Fruit fly (Drosophila melanogaster) whole organism, embryonic: ENCODE measurements around the gene CG8861.

Experiments
- Asciz ChIP-seq: fragments of 200-800 bp; sonication (Bioruptor generic); optimal IDR thresholded peaks from 2 replicates; lab custom pipeline; 2017; ENCODE audit warnings: missing biosample characterization, mild to moderate bottlenecking, missing genetic modification characterization, missing genetic modification reagents
- Bgb ChIP-seq: fragments of 200-800 bp; sonication (Bioruptor generic); IDR thresholded peaks from 2 replicates; pipeline ENCODE4 v1.3.6; 2022; ENCODE audit warnings: missing biosample characterization, missing genetic modification characterization; ENCODE audit not compliant: partially characterized antibody
- BtbVII ChIP-seq: fragments of 200-800 bp; sonication (Bioruptor generic); optimal IDR thresholded peaks from 3 replicates; lab custom pipeline; 2017; ENCODE audit warnings: missing biosample characterization, mild to moderate bottlenecking, missing genetic modification characterization
- CG11247 ChIP-seq: fragments of 200-800 bp; sonication (Bioruptor generic); IDR thresholded peaks from 2 replicates; pipeline ENCODE4 v1.3.6; 2022; ENCODE audit warnings: missing biosample characterization, missing genetic modification characterization
- CG11695 ChIP-seq: fragments of 200-800 bp; sonication (Bioruptor generic); IDR thresholded peaks from 3 replicates; pipeline ENCODE4 v1.3.6; 2022; ENCODE audit warnings: missing biosample characterization, missing genetic modification characterization
- CG1647 ChIP-seq: fragments of 200-800 bp; sonication (Bioruptor generic); optimal IDR thresholded peaks from 3 replicates; lab custom pipeline; 2016; ENCODE audit warnings: missing biosample characterization, missing genetic modification characterization
- CG17912 ChIP-seq: fragments of 200-800 bp; sonication (Bioruptor generic); optimal IDR thresholded peaks from 2 replicates; lab custom pipeline; 2018; ENCODE audit warnings: missing biosample characterization, mild to moderate bottlenecking, missing genetic modification characterization
- CG34422 ChIP-seq: fragments of 200-800 bp; sonication (Bioruptor generic); IDR thresholded peaks from 3 replicates; pipeline ENCODE4 v1.3.6; 2022; ENCODE audit warnings: missing biosample characterization, missing genetic modification characterization
- CG4424 ChIP-seq: fragments of 200-800 bp; sonication (Bioruptor generic); optimal IDR thresholded peaks from 3 replicates; lab custom pipeline; 2016; ENCODE audit warnings: missing biosample characterization, missing genetic modification characterization
- CG6791 ChIP-seq: fragments of 200-800 bp; sonication (Bioruptor generic); IDR thresholded peaks from 3 replicates; pipeline ENCODE4 v1.3.6; 2022; ENCODE audit warnings: missing biosample characterization, missing genetic modification characterization; ENCODE audit not compliant: partially characterized antibody
- CG7556 ChIP-seq: fragments of 200-800 bp; sonication (Bioruptor generic); optimal IDR thresholded peaks from 2 replicates; lab custom pipeline; 2017; ENCODE audit warnings: missing biosample characterization, mild to moderate bottlenecking, missing genetic modification characterization
- CG8281 ChIP-seq: fragments of 200-800 bp; sonication (Bioruptor generic); optimal IDR thresholded peaks from 2 replicates; lab custom pipeline; 2018; ENCODE audit warnings: missing biosample characterization, mild to moderate bottlenecking, missing genetic modification characterization, moderate library complexity
- CG8924 ChIP-seq: fragments of 200-800 bp; optimal IDR thresholded peaks from 3 replicates; lab custom pipeline; 2019; ENCODE audit warnings: missing biosample characterization, mild to moderate bottlenecking, missing genetic modification characterization, moderate library complexity
- CG9817 ChIP-seq: fragments of 200-800 bp; sonication (Bioruptor generic); optimal IDR thresholded peaks from 2 replicates; lab custom pipeline; 2018; ENCODE audit warnings: missing biosample characterization, mild to moderate bottlenecking, missing genetic modification characterization, moderate library complexity
- Camta ChIP-seq: fragments of 200-800 bp; sonication (Bioruptor generic); optimal IDR thresholded peaks from 2 replicates; lab custom pipeline; 2016; ENCODE audit warnings: missing biosample characterization, missing genetic modification characterization
- CkIIα-i1 ChIP-seq: fragments of 200-800 bp; sonication (Bioruptor generic); IDR thresholded peaks from 2 replicates; pipeline ENCODE4 v1.3.6; 2022; ENCODE audit warnings: missing biosample characterization, missing genetic modification characterization
- Dfd ChIP-seq, 2 experiments: fragments of >200 bp; optimal IDR thresholded peaks; 2 replicates each; lab custom pipeline; 2017; ENCODE audit warnings: missing biosample characterization in 2 of 2, missing genetic modification characterization in 2 of 2
- HmgD ChIP-seq: fragments of 200-800 bp; sonication (Bioruptor generic); optimal IDR thresholded peaks from 3 replicates; lab custom pipeline; 2016; ENCODE audit warnings: missing biosample characterization, missing genetic modification characterization
- Hr78 ChIP-seq, 2 experiments: fragments of 200-800 bp in 1 of 2; fragments of >200 bp in 1 of 2; sonication (Bioruptor generic) in 1 of 2; optimal IDR thresholded peaks; 2 replicates each; lab custom pipeline; 2017 to 2019; ENCODE audit warnings: missing biosample characterization in 2 of 2, missing genetic modification characterization in 2 of 2, mild to moderate bottlenecking in 1 of 2, moderate library complexity in 1 of 2
- Hsf ChIP-seq: fragments of 200-800 bp; sonication (Bioruptor generic); optimal IDR thresholded peaks from 3 replicates; lab custom pipeline; 2016; ENCODE audit warnings: missing biosample characterization, missing genetic modification characterization
- Med ChIP-seq: fragments of 200-800 bp; sonication (Bioruptor generic); peaks from one replicate; lab custom pipeline; 2016; ENCODE audit warnings: missing biosample characterization, missing genetic modification characterization, mild to moderate bottlenecking, inconsistent platforms, moderate library complexity
- NFAT ChIP-seq: fragments of 200-800 bp; sonication (Bioruptor generic); IDR thresholded peaks from 2 replicates; pipeline ENCODE4 v1.3.6; 2022; ENCODE audit warnings: missing biosample characterization, missing genetic modification characterization
- Nf-YC ChIP-seq: fragments of 200-800 bp; optimal IDR thresholded peaks from 3 replicates; lab custom pipeline; 2019; ENCODE audit warnings: missing biosample characterization, mild to moderate bottlenecking, missing genetic modification characterization, moderate library complexity
- Opbp ChIP-seq: fragments of 200-800 bp; sonication (Bioruptor generic); IDR thresholded peaks from 3 replicates; pipeline ENCODE4 v1.3.6; 2022; ENCODE audit warnings: missing biosample characterization, missing genetic modification characterization; ENCODE audit not compliant: partially characterized antibody
- Rx ChIP-seq: fragments of 200-800 bp; sonication (Bioruptor generic); IDR thresholded peaks from 2 replicates; pipeline ENCODE4 v1.3.6; 2022; ENCODE audit warnings: missing biosample characterization, missing genetic modification characterization
- Side ChIP-seq: fragments of 200-800 bp; sonication (Bioruptor generic); optimal IDR thresholded peaks from 2 replicates; lab custom pipeline; 2016; ENCODE audit warnings: missing biosample characterization, missing genetic modification characterization
- Spps ChIP-seq: fragments of 200-800 bp; sonication (Bioruptor generic); optimal IDR thresholded peaks from 2 replicates; lab custom pipeline; 2018; ENCODE audit warnings: missing biosample characterization, mild to moderate bottlenecking, missing genetic modification characterization
- Xbp1 ChIP-seq: fragments of 200-800 bp; sonication (Bioruptor generic); optimal IDR thresholded peaks from 3 replicates; lab custom pipeline; 2016; ENCODE audit warnings: missing biosample characterization, mild to moderate bottlenecking, missing genetic modification characterization
- ap ChIP-seq: fragments of 200-800 bp; sonication (Bioruptor generic); IDR thresholded peaks from 2 replicates; pipeline ENCODE4 v1.3.6; 2022; ENCODE audit warnings: missing biosample characterization, missing genetic modification characterization
- bigmax ChIP-seq: fragments of 200-800 bp; sonication (Bioruptor generic); optimal IDR thresholded peaks from 2 replicates; lab custom pipeline; 2018; ENCODE audit warnings: missing biosample characterization, mild to moderate bottlenecking, missing genetic modification characterization
- caup ChIP-seq: fragments of 200-800 bp; sonication (Bioruptor generic); optimal IDR thresholded peaks from 3 replicates; lab custom pipeline; 2017; ENCODE audit warnings: missing biosample characterization, mild to moderate bottlenecking, missing genetic modification characterization, moderate library complexity; ENCODE audit not compliant: severe bottlenecking
- corto ChIP-seq: fragments of 200-800 bp; sonication (Bioruptor generic); optimal IDR thresholded peaks from 2 replicates; lab custom pipeline; 2016; ENCODE audit warnings: missing biosample characterization, mild to moderate bottlenecking, missing genetic modification characterization, moderate library complexity
- crp ChIP-seq, 2 experiments: fragments of 200-800 bp; sonication (Bioruptor generic); optimal IDR thresholded peaks; 2 replicates in 1 of 2; 3 replicates in 1 of 2; lab custom pipeline; 2017; ENCODE audit warnings: missing biosample characterization in 2 of 2, missing genetic modification characterization in 2 of 2, mild to moderate bottlenecking in 1 of 2, moderate library complexity in 1 of 2
- da ChIP-seq: fragments of 200-800 bp; sonication (Bioruptor generic); optimal IDR thresholded peaks from 2 replicates; lab custom pipeline; 2016; ENCODE audit warnings: missing biosample characterization, missing genetic modification characterization
- esg ChIP-seq: fragments of 200-800 bp; sonication (Bioruptor generic); conservative IDR thresholded peaks from 2 replicates; pipeline ENCODE4 v1.3.6; 2022; ENCODE audit warnings: missing biosample characterization, missing genetic modification characterization
- fd64A ChIP-seq: fragments of 200-800 bp; sonication (Bioruptor generic); optimal IDR thresholded peaks from 3 replicates; lab custom pipeline; 2018; ENCODE audit warnings: missing biosample characterization, mild to moderate bottlenecking, missing genetic modification characterization
- gsb-n ChIP-seq: fragments of 200-800 bp; sonication (Bioruptor generic); optimal IDR thresholded peaks from 3 replicates; lab custom pipeline; 2018; ENCODE audit warnings: missing biosample characterization, mild to moderate bottlenecking, missing genetic modification characterization
- gt ChIP-seq: fragments of 200-800 bp; sonication (Bioruptor generic); IDR thresholded peaks from 2 replicates; pipeline ENCODE4 v1.3.6; 2022; ENCODE audit warnings: missing biosample characterization, missing genetic modification characterization
- kah ChIP-seq: fragments of 200-800 bp; sonication (Bioruptor generic); optimal IDR thresholded peaks from 2 replicates; lab custom pipeline; 2018; ENCODE audit warnings: missing biosample characterization, mild to moderate bottlenecking, missing genetic modification characterization
- kay ChIP-seq: fragments of 200-800 bp; sonication (Bioruptor generic); optimal IDR thresholded peaks from 2 replicates; lab custom pipeline; 2016; ENCODE audit warnings: missing biosample characterization, missing genetic modification characterization
- mam ChIP-seq: fragments of 200-800 bp; sonication (Bioruptor generic); optimal IDR thresholded peaks from 3 replicates; lab custom pipeline; 2016; ENCODE audit warnings: missing biosample characterization, missing genetic modification characterization
- oc ChIP-seq: fragments of 200-800 bp; sonication (Bioruptor generic); optimal IDR thresholded peaks from 2 replicates; lab custom pipeline; 2018; ENCODE audit warnings: missing biosample characterization, mild to moderate bottlenecking, missing genetic modification characterization, moderate library complexity
- schlank ChIP-seq: fragments of 200-800 bp; sonication (Bioruptor generic); optimal IDR thresholded peaks from 2 replicates; lab custom pipeline; 2018; ENCODE audit warnings: missing biosample characterization, mild to moderate bottlenecking, missing genetic modification characterization
- shn ChIP-seq: fragments of 200-800 bp; sonication (Bioruptor generic); optimal IDR thresholded peaks from 3 replicates; lab custom pipeline; 2016; ENCODE audit warnings: missing biosample characterization, missing genetic modification characterization
- so ChIP-seq: fragments of 200-800 bp; sonication (Bioruptor generic); IDR thresholded peaks from 3 replicates; pipeline ENCODE4 v1.3.6; 2022; ENCODE audit warnings: missing biosample characterization, missing genetic modification characterization
- sob ChIP-seq: fragments of 200-800 bp; sonication (Bioruptor generic); IDR thresholded peaks from 2 replicates; pipeline ENCODE4 v1.3.6; 2022; ENCODE audit warnings: missing biosample characterization, missing genetic modification characterization
- tap ChIP-seq: fragments of 200-800 bp; optimal IDR thresholded peaks from 3 replicates; lab custom pipeline; 2019; ENCODE audit warnings: missing biosample characterization, mild to moderate bottlenecking, missing genetic modification characterization, moderate library complexity
- tgo ChIP-seq: fragments of 200-800 bp; sonication (Bioruptor generic); IDR thresholded peaks from 3 replicates; pipeline ENCODE4 v1.3.6; 2022; ENCODE audit warnings: missing biosample characterization, missing genetic modification characterization
- tx ChIP-seq: fragments of 200-800 bp; sonication (Bioruptor generic); optimal IDR thresholded peaks from 2 replicates; lab custom pipeline; 2016; ENCODE audit warnings: missing biosample characterization, missing genetic modification characterization
- yki ChIP-seq: fragments of >200 bp; optimal IDR thresholded peaks from 3 replicates; lab custom pipeline; 2018

The CG8861 gene

dm6 chr3R:9245576-9246200, 82.6 kb downstream of the CG8861 start, which contains the start of gene Vps15 (continued):
- TF ChIP-seq CG6791 (GFP tag; lab: Robert Waterston, UW) (peak; percentile 65; the same call in 2 of the 3 replicates), Nf-YC (tag; lab: Kevin White, UChicago) (peak; percentile 72), oc (tag; lab: Kevin White, UChicago) (peak; percentile 72), Side (GFP tag; lab: Kevin White, UChicago) (peak; percentile 75), Dfd (GFP tag; optimal IDR thresholded peaks at IDR 0.05; lab: Kevin White, UChicago) (no peak), tap (tag; lab: Kevin White, UChicago) (peak; percentile 65), CG34422 (GFP tag; lab: Robert Waterston, UW) (peak; percentile 54; the same call in 1 of the 3 replicates), HmgD (GFP tag; lab: Kevin White, UChicago) (no peak), schlank (tag; lab: Kevin White, UChicago) (no peak), ap (GFP tag; lab: Robert Waterston, UW) (no peak), Opbp (GFP tag; lab: Robert Waterston, UW) (peak; percentile 50; the same call in 1 of the 3 replicates), CG1647 (GFP tag; lab: Kevin White, UChicago) (peak; percentile 53), esg (GFP tag; lab: Robert Waterston, UW) (peak; percentile 54), CG9817 (peak; percentile 78), Hsf (peak; percentile 76), Camta (GFP tag; lab: Kevin White, UChicago) (peak; percentile 65), kay (peak; percentile 63), Bgb (GFP tag; lab: Robert Waterston, UW) (peak; percentile 85), kah (GFP tag; lab: Kevin White, UChicago) (no peak), gsb-n (peak; percentile 77), so (GFP tag; lab: Robert Waterston, UW) (peak; percentile 76; the same call in 2 of the 3 replicates), crp (GFP tag; optimal IDR thresholded peaks at IDR 0.05; lab: Kevin White, UChicago) (peak; percentile 43 to 90), sob (GFP tag; lab: Robert Waterston, UW) (peak; percentile 81), CG4424 (peak; percentile 77), CG8281 (peak; percentile 43), NFAT (peak; percentile 44; the same call in 1 of the 2 replicates), CG17912 (GFP tag; lab: Kevin White, UChicago) (no peak), yki (no peak), Spps (tag; lab: Kevin White, UChicago) (peak; percentile 51), gt (GFP tag; lab: Robert Waterston, UW) (no peak), shn (peak; percentile 1), Hr78 (GFP tag; optimal IDR thresholded peaks at IDR 0.05; lab: Kevin White, UChicago) (peak in 1 of 2 experiments; percentile 49), fd64A (GFP tag; lab: Kevin White, UChicago) (no peak), Rx (GFP tag; lab: Robert Waterston, UW) (peak; percentile 40; the same call in 1 of the 2 replicates), bigmax (GFP tag; lab: Kevin White, UChicago) (no peak), CG11695 (GFP tag; lab: Robert Waterston, UW) (peak; percentile 70), CkIIα-i1 (GFP tag; lab: Robert Waterston, UW) (no peak), corto (GFP tag; lab: Kevin White, UChicago) (no peak), Med (GFP tag; lab: Kevin White, UChicago) (peak; percentile 93), Xbp1 (GFP tag; lab: Kevin White, UChicago) (peak; percentile 83), Asciz (GFP tag; lab: Kevin White, UChicago) (peak; percentile 57), caup (GFP tag; lab: Kevin White, UChicago) (peak; percentile 52), CG7556 (GFP tag; lab: Kevin White, UChicago) (peak; percentile 70), da (peak; percentile 46), tgo (GFP tag; lab: Robert Waterston, UW) (peak; percentile 65; the same call in 2 of the 3 replicates), mam (GFP tag; lab: Kevin White, UChicago) (peak; percentile 77), BtbVII (GFP tag; lab: Kevin White, UChicago) (peak; percentile 42), CG11247 (GFP tag; lab: Robert Waterston, UW) (peak; percentile 57), CG8924 (tag; lab: Kevin White, UChicago) (peak; percentile 82), tx (peak; percentile 29)
